Worm (Caenorhabditis elegans) whole organism, L3 larva: ENCODE data around the gene Y54F10BM.21.

Source experiments
- R02D3.7 ChIP-seq: fragments of 150-350 bp; optimal IDR thresholded peaks from 2 replicates; lab custom pipeline; 2014; ENCODE audit warnings: missing biosample characterization, missing genetic modification characterization
- ceh-16 ChIP-seq: sonication (generic microtip); optimal IDR thresholded peaks from 2 replicates; lab custom pipeline; 2017; ENCODE audit warnings: missing biosample characterization, missing genetic modification characterization
- jun-1 ChIP-seq: fragments of 150-350 bp; optimal IDR thresholded peaks from 2 replicates; lab custom pipeline; 2014; ENCODE audit warnings: missing biosample characterization, missing genetic modification reagents, missing genetic modification characterization
- nhr-237 ChIP-seq: fragments of 150-350 bp; optimal IDR thresholded peaks from 2 replicates; lab custom pipeline; 2014; ENCODE audit warnings: missing biosample characterization, missing genetic modification characterization
- nhr-76 ChIP-seq: fragments of 150-350 bp; sonication (generic microtip); optimal IDR thresholded peaks from 5 replicates; lab custom pipeline; 2014; ENCODE audit warnings: missing biosample characterization, missing genetic modification characterization
- pqm-1 ChIP-seq: fragments of 150-350 bp; optimal IDR thresholded peaks from 2 replicates; lab custom pipeline; 2017; ENCODE audit warnings: missing biosample characterization, missing genetic modification characterization, inconsistent platforms
- tbx-2 ChIP-seq: sonication (generic microtip); optimal IDR thresholded peaks from 2 replicates; lab custom pipeline; 2016; ENCODE audit warnings: mild to moderate bottlenecking, missing genetic modification characterization, missing compliant biosample characterization
- unc-39 ChIP-seq: sonication (generic microtip); optimal IDR thresholded peaks from 4 replicates; lab custom pipeline; 2017; ENCODE audit warnings: missing biosample characterization, missing genetic modification characterization

- TF ChIP-seq tbx-2 (tag; lab: Kevin White, UChicago) (no peak), pqm-1 (no peak), unc-39 (no peak), jun-1 (tag; lab: Kevin White, UChicago) (no peak), ceh-16 (tag; lab: Kevin White, UChicago) (no peak), R02D3.7 (tag; lab: Kevin White, UChicago) (no peak), nhr-76 (tag; lab: Kevin White, UChicago) (no peak), nhr-237 (no peak)
These were observed 44.6 kb upstream of the Y54F10BM.21 start, which contains the start of gene fbxa-47 for ce11 chrIII:2232360-2232759.
